Worm (Caenorhabditis elegans): ENCODE results near the gene msd-2.

DNA sequence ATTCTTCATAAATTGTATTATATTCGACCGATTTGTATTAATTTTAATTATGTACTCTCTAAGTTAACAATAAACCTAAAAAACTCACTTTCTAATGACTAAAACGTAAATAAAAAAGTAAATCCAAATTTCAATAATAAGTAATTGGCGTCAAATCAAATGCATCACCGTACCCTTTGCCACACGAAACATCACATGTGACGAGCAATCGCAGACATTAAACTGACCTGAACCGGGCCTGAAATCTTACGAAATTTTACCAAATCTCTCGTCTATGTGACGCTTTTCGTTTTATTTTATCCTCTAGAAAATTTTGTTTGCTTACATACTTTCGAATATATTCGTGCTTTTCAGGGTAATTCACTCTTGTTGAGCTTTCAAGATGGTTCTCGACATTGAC, 25.5 kb upstream of the msd-2 start, which contains the start of the genes C47E12.2 and sars-1:
- TF ChIP-seq snpc-4 (GFP tag; optimal IDR thresholded peaks at IDR 0.05) = no peak
- TF ChIP-seq snpc-4 (tag; optimal IDR thresholded peaks at IDR 0.05) = peak in 1 of 4 experiments; percentile 16
- TF ChIP-seq ceh-100 (GFP tag; IDR thresholded peaks at IDR 0.05) = no peak

Data from whole organism, young adult.